Fruit fly (Drosophila melanogaster) ovary, adult (tissue): ENCODE measurements around the gene prt.

Experiments used
- CG17801 ChIP-seq: fragments of 200-800 bp; optimal IDR thresholded peaks from 2 replicates; lab custom pipeline; 2019; ENCODE audit warnings: missing biosample characterization, mild to moderate bottlenecking, missing genetic modification characterization, moderate library complexity; ENCODE audit not compliant: partially characterized antibody

The prt gene

dm6 chr3R:23700304-23700767, 1.5 kb upstream of the prt start, which contains the start of the genes CG31468 and Gba1a:
Gene CG31468 (minus strand): TSS chr3R:23700354.
Gene Gba1a (plus strand): TSS chr3R:23700621.
- no peak for TF ChIP-seq CG17801 (GFP tag; lab: Kevin White, UChicago)

- TF ChIP-seq CG17801 (GFP tag; lab: Kevin White, UChicago): no peak
Measured at dm6 chr3R:23696145-23696544, 2.7 kb downstream of the prt start, which contains the start of gene CG10252. Gene CG10252 (minus strand): TSS chr3R:23696245.

dm6 chr3R:23694579-23695033, 4.2 kb downstream of the prt start, which contains the start of gene CG10254:
Gene CG10254 (minus strand): TSS chr3R:23694983.
- no peak for TF ChIP-seq CG17801 (GFP tag; lab: Kevin White, UChicago)

dm6 chr3R:23686924-23687323, 11.9 kb downstream of the prt start:
- TF ChIP-seq CG17801 (GFP tag; lab: Kevin White, UChicago): no peak

- TF ChIP-seq CG17801 (GFP tag; lab: Kevin White, UChicago): no peak
Measured at dm6 chr3R:23685955-23686354, 12.9 kb downstream of the prt start, which contains the start of gene SPE. Gene SPE (plus strand): TSS chr3R:23686255.

dm6 chr3R:23683757-23684156, 15.1 kb downstream of the prt start, which contains the start of gene CG18754:
Gene CG18754 (plus strand): TSS chr3R:23684057.
- TF ChIP-seq CG17801 (GFP tag; lab: Kevin White, UChicago): no peak

dm6 chr3R:23682203-23682602, 16.6 kb downstream of the prt start, which contains the start of gene CG16710:
Gene CG16710 (plus strand): TSS chr3R:23682503.
- TF ChIP-seq CG17801 (GFP tag; lab: Kevin White, UChicago): no peak

dm6 chr3R:23679911-23680336, 18.9 kb downstream of the prt start, which contains the start of gene eIF3d1:
Gene eIF3d1 (plus strand): TSS chr3R:23680039.
- TF ChIP-seq CG17801 (GFP tag; lab: Kevin White, UChicago): peak; percentile 0

- TF ChIP-seq CG17801 (GFP tag; lab: Kevin White, UChicago): peak; percentile 97
Measured at dm6 chr3R:23678349-23679193, 20.3 kb downstream of the prt start, which contains the start of gene GILT2. Gene GILT2 (plus strand): TSS chr3R:23678895.

- TF ChIP-seq CG17801 (GFP tag; lab: Kevin White, UChicago): no peak
Measured at dm6 chr3R:23677058-23677457, 21.8 kb downstream of the prt start, which contains the start of gene GILT3. Gene GILT3 (plus strand): TSS chr3R:23677358.

dm6 chr3R:23675646-23676045, 23.2 kb downstream of the prt start:
- no peak for TF ChIP-seq CG17801 (GFP tag; lab: Kevin White, UChicago)

- TF ChIP-seq CG17801 (GFP tag; lab: Kevin White, UChicago): no peak
Measured at dm6 chr3R:23674369-23674768, 24.5 kb downstream of the prt start.

dm6 chr3R:23673084-23673483, 25.7 kb downstream of the prt start:
- TF ChIP-seq CG17801 (GFP tag; lab: Kevin White, UChicago): no peak

- peak; percentile 98 for TF ChIP-seq CG17801 (GFP tag; lab: Kevin White, UChicago)
Measured at dm6 chr3R:23669401-23670216, 29.2 kb downstream of the prt start, which contains the start of gene CG31145. Gene CG31145 (minus strand): TSS chr3R:23669659.
